Fruit fly (Drosophila melanogaster) whole organism, wandering third instar larva: ENCODE measurements around the gene Pp2A-29B.
A peak's percentile ranks its signal among the peaks of the same experiment; 100 is the strongest.

ENCODE experiments used
- CG32264 ChIP-seq: fragments of 200-800 bp; sonication (Bioruptor generic); optimal IDR thresholded peaks from 2 replicates; lab custom pipeline; 2016; ENCODE audit warnings: missing biosample characterization, missing genetic modification characterization
- CG9705 ChIP-seq: fragments of 200-800 bp; sonication (Bioruptor generic); optimal IDR thresholded peaks from 2 replicates; lab custom pipeline; 2018; ENCODE audit warnings: missing biosample characterization, mild to moderate bottlenecking, missing genetic modification characterization
- Dif ChIP-seq: fragments of 200-275, 200-300 bp; sonication (Bioruptor generic); optimal IDR thresholded peaks from 2 replicates; lab custom pipeline; 2018; ENCODE audit warnings: missing biosample characterization, missing genetic modification characterization; ENCODE audit not compliant: partially characterized antibody
- GATAd ChIP-seq: sonication (Bioruptor generic); optimal IDR thresholded peaks from 2 replicates; lab custom pipeline; 2016; ENCODE audit warnings: missing biosample characterization, missing genetic modification characterization
- Hnf4 ChIP-seq: fragments of 200-800 bp; sonication (Bioruptor generic); optimal IDR thresholded peaks from 2 replicates; lab custom pipeline; 2016; ENCODE audit warnings: missing biosample characterization, mild to moderate bottlenecking, missing genetic modification characterization
- Hr78 ChIP-seq: fragments of >200 bp; optimal IDR thresholded peaks from 2 replicates; lab custom pipeline; 2017; ENCODE audit warnings: missing biosample characterization, missing genetic modification characterization
- Hr83 ChIP-seq: fragments of 200-300 bp; sonication (Bioruptor generic); optimal IDR thresholded peaks from 2 replicates; lab custom pipeline; 2016; ENCODE audit warnings: missing biosample characterization, mild to moderate bottlenecking, missing genetic modification characterization, moderate library complexity; ENCODE audit not compliant: poor library complexity, severe bottlenecking
- Myc ChIP-seq: fragments of >200 bp; optimal IDR thresholded peaks from 2 replicates; lab custom pipeline; 2017
- N ChIP-seq: fragments of >200 bp; optimal IDR thresholded peaks from 2 replicates; lab custom pipeline; 2018; ENCODE audit warnings: missing biosample characterization, missing external identifiers, missing genetic modification characterization
- OdsH ChIP-seq: fragments of 200-800 bp; sonication (Bioruptor generic); optimal IDR thresholded peaks from 2 replicates; lab custom pipeline; 2016; ENCODE audit warnings: missing biosample characterization, mild to moderate bottlenecking, missing genetic modification characterization
- Rel ChIP-seq, 2 experiments: fragments of 200-800 bp; sonication (Bioruptor generic) in 1 of 2; optimal IDR thresholded peaks; 2 replicates in 1 of 2; 3 replicates in 1 of 2; lab custom pipeline; 2016 to 2019; ENCODE audit warnings: mild to moderate bottlenecking in 2 of 2, missing biosample characterization in 2 of 2, missing genetic modification characterization in 2 of 2, moderate library complexity in 1 of 2
- Sp1 ChIP-seq: fragments of 200-800 bp; sonication (Bioruptor generic); optimal IDR thresholded peaks from 3 replicates; lab custom pipeline; 2019; ENCODE audit warnings: missing biosample characterization, mild to moderate bottlenecking, missing genetic modification characterization, moderate library complexity
- Vsx2 ChIP-seq: fragments of 200-300, 225-300 bp; sonication (Bioruptor generic); optimal IDR thresholded peaks from 2 replicates; lab custom pipeline; 2018; ENCODE audit warnings: missing biosample characterization, missing genetic modification characterization; ENCODE audit not compliant: partially characterized antibody
- br ChIP-seq: fragments of 200-800 bp; sonication (Bioruptor generic); optimal IDR thresholded peaks from 2 replicates; lab custom pipeline; 2016; ENCODE audit warnings: missing biosample characterization, missing genetic modification characterization
- brk ChIP-seq: fragments of 200-800 bp; sonication (Bioruptor generic); optimal IDR thresholded peaks from 2 replicates; lab custom pipeline; 2016; ENCODE audit warnings: missing biosample characterization, mild to moderate bottlenecking, missing genetic modification characterization
- dl ChIP-seq, 2 experiments: fragments of 175-275, 200-275 bp in 1 of 2; fragments of 200-275 bp in 1 of 2; sonication (Bioruptor generic); optimal IDR thresholded peaks; lab custom pipeline; 2018; ENCODE audit warnings: mild to moderate bottlenecking in 2 of 2, missing biosample characterization in 2 of 2, missing genetic modification characterization in 2 of 2, moderate library complexity in 2 of 2; ENCODE audit not compliant: partially characterized antibody in 2 of 2, insufficient read depth in 1 of 2
- ey ChIP-seq: fragments of 200-800 bp; sonication (Bioruptor generic); optimal IDR thresholded peaks from 2 replicates; lab custom pipeline; 2016; ENCODE audit warnings: missing biosample characterization, missing genetic modification characterization
- foxo ChIP-seq, 2 experiments: fragments of 200-800 bp; sonication (Bioruptor generic); optimal IDR thresholded peaks; 2 replicates in 1 of 2; 3 replicates in 1 of 2; lab custom pipeline; 2016 to 2017; ENCODE audit warnings: missing biosample characterization in 2 of 2, missing genetic modification characterization in 2 of 2
- fru ChIP-seq: fragments of 200-800 bp; sonication (Bioruptor generic); optimal IDR thresholded peaks from 3 replicates; lab custom pipeline; 2016; ENCODE audit warnings: missing biosample characterization, mild to moderate bottlenecking, missing genetic modification characterization
- h ChIP-seq: fragments of 200-800 bp; sonication (Bioruptor generic); optimal IDR thresholded peaks from 3 replicates; lab custom pipeline; 2016; ENCODE audit warnings: missing biosample characterization, mild to moderate bottlenecking, missing genetic modification characterization
- jim ChIP-seq: fragments of 175-275, 200-325 bp; sonication (Bioruptor generic); optimal IDR thresholded peaks from 2 replicates; lab custom pipeline; 2016; ENCODE audit warnings: missing biosample characterization, mild to moderate bottlenecking, missing genetic modification characterization
- lola ChIP-seq: fragments of >200 bp; optimal IDR thresholded peaks from 2 replicates; lab custom pipeline; 2017; ENCODE audit warnings: missing biosample characterization, missing genetic modification characterization
- psq ChIP-seq: fragments of 200-800 bp; sonication (Bioruptor generic); optimal IDR thresholded peaks from 3 replicates; lab custom pipeline; 2017; ENCODE audit warnings: missing biosample characterization, mild to moderate bottlenecking, missing genetic modification characterization, moderate library complexity
- rgr ChIP-seq: fragments of 200-800 bp; sonication (Bioruptor generic); optimal IDR thresholded peaks from 3 replicates; lab custom pipeline; 2016; ENCODE audit warnings: missing biosample characterization, mild to moderate bottlenecking, missing genetic modification characterization
- sv ChIP-seq: fragments of 200-800 bp; sonication (Bioruptor generic); optimal IDR thresholded peaks from 3 replicates; lab custom pipeline; 2016; ENCODE audit warnings: missing biosample characterization, missing genetic modification characterization
- tai ChIP-seq: sonication (Bioruptor generic); optimal IDR thresholded peaks from 2 replicates; lab custom pipeline; 2016; ENCODE audit warnings: missing biosample characterization, missing genetic modification characterization
- usp ChIP-seq: fragments of >200 bp; optimal IDR thresholded peaks from 2 replicates; lab custom pipeline; 2017; ENCODE audit warnings: missing biosample characterization, missing genetic modification characterization
- woc ChIP-seq: sonication (Bioruptor generic); optimal IDR thresholded peaks from 2 replicates; lab custom pipeline; 2016; ENCODE audit warnings: missing biosample characterization, mild to moderate bottlenecking, missing genetic modification characterization

The Pp2A-29B gene

DNA sequence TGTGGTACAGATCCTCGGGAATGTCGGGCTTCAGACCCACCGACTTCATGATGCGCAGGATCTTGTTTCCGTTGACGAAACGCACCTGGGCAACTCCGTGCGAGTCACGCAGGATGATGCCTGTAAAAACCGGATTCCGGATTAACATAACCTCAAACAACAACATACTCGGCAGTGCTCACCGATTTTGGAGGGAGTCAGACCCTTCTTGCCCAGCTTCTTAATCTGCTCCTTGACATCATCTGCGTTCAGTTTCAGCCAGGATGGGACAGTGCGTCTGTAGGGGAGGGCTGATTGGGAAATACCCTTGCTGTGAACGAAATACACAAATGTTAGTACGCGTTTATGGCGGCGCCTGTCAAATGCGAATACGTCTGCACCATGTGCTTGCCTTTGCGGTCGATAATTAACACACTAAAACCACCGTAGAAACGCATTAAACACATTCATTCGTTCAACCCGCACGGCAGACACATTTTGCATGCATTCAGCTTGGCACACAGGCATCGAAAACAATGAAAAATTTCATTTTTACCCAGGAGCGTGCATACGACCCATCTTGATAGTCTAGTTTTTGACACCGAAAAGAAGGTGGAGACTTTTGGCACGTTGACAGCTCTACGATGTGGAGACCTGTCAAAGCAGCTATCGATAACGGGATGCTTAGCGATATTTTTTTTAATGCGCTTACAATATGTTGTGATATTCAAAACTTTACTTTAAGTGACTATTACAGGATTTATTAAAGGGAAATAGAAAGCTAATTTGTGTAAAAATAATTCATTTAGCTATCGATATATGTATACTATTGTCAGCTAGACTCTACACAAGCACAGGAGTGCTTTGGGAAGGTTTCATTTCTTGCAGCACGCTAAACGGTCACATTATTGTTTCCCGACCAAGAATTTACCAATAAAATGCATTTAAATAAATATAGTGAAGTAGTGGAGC, 1.6 kb upstream of the Pp2A-29B start, which contains the start of the genes RpS13 and CSN8:
Gene RpS13, minus strand, starts transcription at position 657 of the 951 bp plus-strand sequence.
Gene CSN8, plus strand, starts transcription at position 850 of the 951 bp plus-strand sequence.
- TF ChIP-seq Rel (GFP tag; optimal IDR thresholded peaks at IDR 0.05; lab: Kevin White, UChicago), result no peak
- peak; percentile 3 for TF ChIP-seq Rel (tag; optimal IDR thresholded peaks at IDR 0.05; lab: Kevin White, UChicago)
- TF ChIP-seq rgr, result peak; percentile 36
- TF ChIP-seq usp (GFP tag; lab: Kevin White, UChicago), result no peak
- TF ChIP-seq CG9705 (GFP tag; lab: Kevin White, UChicago), result peak; percentile 9
- TF ChIP-seq dl (GFP tag; optimal IDR thresholded peaks at IDR 0.05; lab: Kevin White, UChicago; ENCODE audit: insufficient read depth in 1 of 2, partially characterized antibody in 2 of 2), result no peak
- peak; percentile 48 for TF ChIP-seq tai (GFP tag; lab: Kevin White, UChicago)
- peak; percentile 58 for TF ChIP-seq h
- TF ChIP-seq Sp1 (GFP tag; lab: Kevin White, UChicago), result peak; percentile 58
- peak; percentile 38 for TF ChIP-seq brk (GFP tag; lab: Kevin White, UChicago)
- no peak for TF ChIP-seq psq (GFP tag; lab: Kevin White, UChicago)
- TF ChIP-seq Myc (lab: Kevin White, UChicago), result peak; percentile 62
- peak; percentile 7 for TF ChIP-seq woc (GFP tag; lab: Kevin White, UChicago)
- peak; percentile 20 for TF ChIP-seq fru (GFP tag; lab: Kevin White, UChicago)
- peak; percentile 32 for TF ChIP-seq Hnf4
- TF ChIP-seq Hr78, result no peak

DNA sequence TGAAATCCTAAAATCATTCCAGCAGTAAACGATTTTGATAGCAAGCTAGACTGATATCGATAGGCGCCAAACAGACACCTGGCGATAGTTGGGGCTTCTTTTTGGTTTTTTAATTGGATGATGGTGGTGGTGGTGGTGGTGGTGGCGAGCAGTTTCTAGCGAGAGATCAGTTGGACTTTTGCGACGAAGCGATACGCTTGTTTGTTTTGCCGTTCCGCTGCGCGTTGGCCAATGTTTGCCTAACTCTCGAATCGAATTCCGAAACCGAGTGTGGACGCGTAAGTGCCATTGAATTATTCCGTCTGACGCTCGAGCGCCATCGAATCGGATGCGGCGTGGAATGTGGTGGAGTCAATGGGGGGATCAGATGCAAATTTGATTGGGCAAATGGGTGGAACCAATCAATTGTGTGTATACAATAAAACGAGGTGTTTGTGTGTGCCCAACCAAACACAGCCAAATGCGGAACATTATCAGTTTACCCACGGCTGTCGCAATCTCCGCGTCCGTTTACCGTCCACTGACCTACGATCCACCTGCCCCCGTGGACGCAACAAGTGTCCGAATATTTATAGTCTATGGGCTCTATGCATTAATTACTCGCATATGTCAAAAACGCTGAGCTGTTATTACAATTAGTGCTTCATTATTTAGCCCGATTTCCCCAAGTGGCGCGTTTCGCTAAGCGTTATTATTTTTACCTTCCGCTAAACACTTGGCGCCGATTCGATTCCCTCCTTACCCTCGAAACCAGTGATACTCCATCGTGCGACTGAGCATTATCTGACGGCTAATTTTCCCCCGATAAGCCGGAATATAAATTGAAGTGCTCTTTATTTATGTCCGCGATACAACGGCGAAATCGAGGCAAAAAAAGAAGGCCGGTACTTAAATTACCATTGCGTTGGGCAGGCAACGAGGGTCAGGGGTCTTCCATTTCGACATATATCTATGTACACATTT, 4.8 kb downstream of the Pp2A-29B start, which contains the start of gene CG17292:
Gene CG17292, plus strand, starts transcription at position 91 of the 963 bp plus-strand sequence.
- no peak for TF ChIP-seq Rel (GFP tag; optimal IDR thresholded peaks at IDR 0.05; lab: Kevin White, UChicago)
- TF ChIP-seq Rel (tag; optimal IDR thresholded peaks at IDR 0.05; lab: Kevin White, UChicago), result peak; percentile 48
- no peak for TF ChIP-seq jim (GFP tag; lab: Kevin White, UChicago)
- TF ChIP-seq Hr83 (GFP tag; lab: Kevin White, UChicago), result peak; percentile 3
- TF ChIP-seq lola (GFP tag; lab: Kevin White, UChicago), result no peak
- no peak for TF ChIP-seq sv (GFP tag; lab: Kevin White, UChicago)
- TF ChIP-seq br, result peak; percentile 15
- TF ChIP-seq rgr, result peak; percentile 49
- no peak for TF ChIP-seq CG32264
- peak; percentile 41 for TF ChIP-seq h
- TF ChIP-seq Myc (lab: Kevin White, UChicago), result no peak
- no peak for TF ChIP-seq ey (GFP tag; lab: Kevin White, UChicago)
- TF ChIP-seq N (GFP tag; lab: Kevin White, UChicago), result no peak
- peak; percentile 87 for TF ChIP-seq Dif (GFP tag; lab: Kevin White, UChicago)
- TF ChIP-seq woc (GFP tag; lab: Kevin White, UChicago), result no peak
- TF ChIP-seq Hnf4, result peak; percentile 55
- no peak for TF ChIP-seq tai (GFP tag; lab: Kevin White, UChicago)
- peak in 1 of 2 experiments; percentile 17 for TF ChIP-seq foxo (GFP tag; optimal IDR thresholded peaks at IDR 0.05; lab: Kevin White, UChicago)
- peak; percentile 68 for TF ChIP-seq OdsH (GFP tag; lab: Kevin White, UChicago)
- no peak for TF ChIP-seq GATAd
- TF ChIP-seq Vsx2, result peak; percentile 98
- TF ChIP-seq Sp1 (GFP tag; lab: Kevin White, UChicago), result no peak
- TF ChIP-seq, all 38 proteins: peak for 10

- TF ChIP-seq ey (GFP tag; lab: Kevin White, UChicago) (no peak), usp (GFP tag; lab: Kevin White, UChicago) (no peak), Hr83 (GFP tag; lab: Kevin White, UChicago) (no peak)
- TF ChIP-seq, all 38 proteins: peak for 0
Measured at dm6 chr2L:8371354-8371937, 5.6 kb downstream of the Pp2A-29B start.
